Worm (Caenorhabditis elegans) whole organism, L1 larva: ENCODE results near the gene ZC190.4.

Experiments
- ces-1 ChIP-seq: fragments of 150-350 bp; optimal IDR thresholded peaks from 2 replicates; lab custom pipeline; 2014; ENCODE audit warnings: missing biosample characterization, missing genetic modification reagents, missing genetic modification characterization
- skn-1 ChIP-seq: fragments of 150-350 bp; optimal IDR thresholded peaks from 2 replicates; lab custom pipeline; 2014; ENCODE audit warnings: missing biosample characterization, missing genetic modification characterization

DNA sequence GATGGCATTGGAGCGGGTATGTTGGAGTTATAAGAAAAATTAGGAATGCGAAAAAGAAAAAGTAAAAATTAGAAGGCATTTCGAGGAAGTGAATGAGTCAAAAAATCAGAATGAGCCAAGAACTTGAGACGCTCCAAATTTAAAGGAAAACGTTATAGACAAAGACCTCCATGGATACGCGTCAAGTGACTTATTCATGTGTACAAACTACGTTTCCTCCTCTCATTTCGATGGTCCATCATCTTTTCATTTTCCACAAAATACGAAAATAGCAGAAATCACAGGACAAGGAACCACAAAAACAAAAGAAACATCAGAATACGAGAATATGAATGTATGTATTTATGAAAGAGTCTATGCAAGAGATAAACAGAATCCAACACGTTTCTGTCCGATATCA lies 24.6 kb upstream of the ZC190.4 start, which contains the start of gene F28A12.3:
- no peak for TF ChIP-seq skn-1
- no peak for TF ChIP-seq ces-1
